Worm (Caenorhabditis elegans) whole organism, young adult: ENCODE measurements around the gene asah-2.

Experiments used
- hrde-1 ChIP-seq: sonication (generic microtip); optimal IDR thresholded peaks from 2 replicates; lab custom pipeline; 2016; ENCODE audit warnings: missing genetic modification characterization, mild to moderate bottlenecking, missing compliant biosample characterization, moderate library complexity, missing genotype, missing genetic modification reagents, borderline replicate concordance
- nhr-90 ChIP-seq: sonication (generic microtip); optimal IDR thresholded peaks from 2 replicates; lab custom pipeline; 2016; ENCODE audit warnings: missing genotype, mild to moderate bottlenecking, missing genetic modification characterization, missing compliant biosample characterization
- zim-3 ChIP-seq: sonication (generic microtip); optimal IDR thresholded peaks from 2 replicates; lab custom pipeline; 2017; ENCODE audit warnings: mild to moderate bottlenecking, missing genetic modification characterization, moderate library complexity, missing compliant biosample characterization

DNA sequence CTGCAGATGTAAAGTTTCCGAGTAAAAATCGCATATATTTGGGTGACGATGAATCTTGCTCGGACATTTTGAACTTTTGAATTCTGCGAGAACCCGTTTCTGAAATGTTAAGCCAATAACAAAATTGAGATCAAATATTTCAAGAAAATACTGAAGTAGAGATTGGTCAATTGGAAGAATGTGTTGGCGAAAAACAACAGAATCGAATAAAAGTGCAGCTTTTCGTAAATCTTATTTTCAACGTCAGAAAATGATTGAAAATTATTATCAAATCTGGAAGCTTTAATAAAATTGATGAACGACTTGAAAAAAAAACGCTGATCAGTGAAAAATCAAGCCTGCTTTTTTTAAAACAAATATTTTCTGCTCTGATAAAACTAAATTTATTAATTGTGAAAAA lies 12.0 kb upstream of the asah-2 start, which contains the start of gene F27E5.8:
- TF ChIP-seq hrde-1 (tag; lab: Kevin White, UChicago) (no peak), nhr-90 (no peak), zim-3 (tag; lab: Kevin White, UChicago) (no peak)
